Worm (Caenorhabditis elegans) whole organism, L4 larva: ENCODE results near the gene Y39F10C.1.

ENCODE experiments used
- ceh-44 ChIP-seq: fragments of 200-800 bp; sonication (Bioruptor generic); IDR thresholded peaks from 2 replicates; pipeline ENCODE4 v1.3.6; 2022; ENCODE audit warnings: missing genetic modification reagents, missing genetic modification characterization, missing compliant biosample characterization
- daf-12 ChIP-seq: fragments of 150-350 bp; optimal IDR thresholded peaks from 2 replicates; lab custom pipeline; 2014; ENCODE audit warnings: missing biosample characterization, missing genetic modification reagents, missing genetic modification characterization
- egl-27 ChIP-seq: sonication (generic microtip); optimal IDR thresholded peaks from 3 replicates; lab custom pipeline; 2017; ENCODE audit warnings: missing biosample characterization, missing genetic modification reagents, missing genetic modification characterization
- lin-15B ChIP-seq: fragments of 150-350 bp; sonication (generic microtip); optimal IDR thresholded peaks from 3 replicates; lab custom pipeline; 2014; ENCODE audit warnings: missing biosample characterization, missing genetic modification characterization
- unc-130 ChIP-seq: sonication (generic microtip); optimal IDR thresholded peaks from 2 replicates; lab custom pipeline; 2016; ENCODE audit warnings: missing genetic modification reagents, missing genetic modification characterization, missing compliant biosample characterization

ce11 chrII:675822-676221 is 419 bp downstream of the Y39F10C.1 start:
- TF ChIP-seq unc-130 (GFP tag; lab: Kevin White, UChicago) (no peak), lin-15B (tag; lab: Kevin White, UChicago) (no peak), daf-12 (tag; lab: Kevin White, UChicago) (no peak), egl-27 (tag; lab: Kevin White, UChicago) (no peak), ceh-44 (GFP tag; lab: Robert Waterston, UW) (no peak)
